Worm (Caenorhabditis elegans): ENCODE results near the gene cyp-33C12.
A peak's percentile ranks its signal among the peaks of the same experiment; 100 is the strongest.

cyp-33C12 gene

ce11 chrV:2216927-2217326 lies 12.7 kb upstream of the cyp-33C12 start:
- TF ChIP-seq unc-39 (tag; optimal IDR thresholded peaks at IDR 0.05) (no peak), elt-3 (tag; optimal IDR thresholded peaks at IDR 0.05) (no peak), nfya-1 (tag; optimal IDR thresholded peaks at IDR 0.05; ENCODE audit: insufficient read depth) (no peak), ceh-9 (tag; optimal IDR thresholded peaks at IDR 0.05) (no peak), ztf-11 (tag; optimal IDR thresholded peaks at IDR 0.05) (no peak), pha-4 (tag; optimal IDR thresholded peaks at IDR 0.05) (no peak), fos-1 (tag; optimal IDR thresholded peaks at IDR 0.05) (no peak), egl-5 (tag; optimal IDR thresholded peaks at IDR 0.05) (no peak), nhr-77 (tag; optimal IDR thresholded peaks at IDR 0.05) (no peak), elt-1 (tag; optimal IDR thresholded peaks at IDR 0.05) (no peak), lin-15B (tag; optimal IDR thresholded peaks at IDR 0.05) (no peak), ama-1 (optimal IDR thresholded peaks at IDR 0.05) (no peak)

ce11 chrV:2215352-2215751 lies 11.2 kb upstream of the cyp-33C12 start, which contains the start of gene nstp-8:
nstp-8 (plus strand) TSS chrV:2215652.
- TF ChIP-seq ztf-11 (tag; optimal IDR thresholded peaks at IDR 0.05): no peak
- no peak for TF ChIP-seq ztf-4 (tag; optimal IDR thresholded peaks at IDR 0.05)

- TF ChIP-seq ama-1 (optimal IDR thresholded peaks at IDR 0.05) (no peak), hmg-11 (tag; optimal IDR thresholded peaks at IDR 0.05) (peak; percentile 42), elt-2 (tag; optimal IDR thresholded peaks at IDR 0.05) (peak; percentile 27), pha-4 (tag; optimal IDR thresholded peaks at IDR 0.05) (peak; percentile 58), egl-27 (tag; optimal IDR thresholded peaks at IDR 0.05) (no peak), pqm-1 (tag; optimal IDR thresholded peaks at IDR 0.05) (peak; percentile 25)
Observed at ce11 chrV:2214428-2215038, 10.3 kb upstream of the cyp-33C12 start, which contains the start of gene nhr-184. nhr-184 (minus strand) TSS chrV:2214478.

- TF ChIP-seq pha-4 (tag; optimal IDR thresholded peaks at IDR 0.05) (peak; percentile 73), elt-2 (tag; optimal IDR thresholded peaks at IDR 0.05) (peak; percentile 38), tbx-2 (tag; optimal IDR thresholded peaks at IDR 0.05) (no peak), nhr-12 (tag; optimal IDR thresholded peaks at IDR 0.05) (no peak)
Observed at ce11 chrV:2211936-2212335, 7.7 kb upstream of the cyp-33C12 start, which contains the start of gene nhr-133. nhr-133 (minus strand) TSS chrV:2212118.

- TF ChIP-seq eor-1 (tag; optimal IDR thresholded peaks at IDR 0.05): no peak
- TF ChIP-seq aly-2 (tag; optimal IDR thresholded peaks at IDR 0.05): no peak
- TF ChIP-seq nhr-43 (tag; optimal IDR thresholded peaks at IDR 0.05; ENCODE audit: poor library complexity, severe bottlenecking): no peak
- peak; percentile 84 for TF ChIP-seq nfya-1 (tag; optimal IDR thresholded peaks at IDR 0.05; ENCODE audit: insufficient read depth)
Observed at ce11 chrV:2207527-2207926, 3.3 kb upstream of the cyp-33C12 start.

ce11 chrV:2206801-2207200 lies 2.6 kb upstream of the cyp-33C12 start, which contains the start of gene svh-11:
svh-11 (plus strand) TSS chrV:2207101.
- TF ChIP-seq fos-1 (tag; optimal IDR thresholded peaks at IDR 0.05): no peak
- no peak for TF ChIP-seq ceh-9 (tag; optimal IDR thresholded peaks at IDR 0.05)
- TF ChIP-seq nfya-1 (tag; optimal IDR thresholded peaks at IDR 0.05; ENCODE audit: insufficient read depth): no peak
- no peak for TF ChIP-seq ceh-82 (tag; optimal IDR thresholded peaks at IDR 0.05)
- TF ChIP-seq unc-62 (GFP tag; optimal IDR thresholded peaks at IDR 0.05): no peak
- TF ChIP-seq pqm-1 (tag; optimal IDR thresholded peaks at IDR 0.05): no peak
- TF ChIP-seq pha-4 (tag; optimal IDR thresholded peaks at IDR 0.05): no peak
- no peak for TF ChIP-seq nhr-77 (tag; optimal IDR thresholded peaks at IDR 0.05)
- TF ChIP-seq fkh-2 (tag; optimal IDR thresholded peaks at IDR 0.05): no peak
- no peak for TF ChIP-seq lin-39 (tag; optimal IDR thresholded peaks at IDR 0.05)
- no peak for TF ChIP-seq tbx-2 (tag; optimal IDR thresholded peaks at IDR 0.05)
- TF ChIP-seq R02D3.7 (tag; optimal IDR thresholded peaks at IDR 0.05): no peak
- no peak for TF ChIP-seq elt-1 (tag; optimal IDR thresholded peaks at IDR 0.05)
- TF ChIP-seq egl-5 (tag; optimal IDR thresholded peaks at IDR 0.05): no peak
- TF ChIP-seq snpc-4 (tag; optimal IDR thresholded peaks at IDR 0.05): no peak
- TF ChIP-seq unc-39 (tag; optimal IDR thresholded peaks at IDR 0.05): no peak
- no peak for TF ChIP-seq nhr-11 (tag; optimal IDR thresholded peaks at IDR 0.05)
- TF ChIP-seq ZK546.5 (tag; optimal IDR thresholded peaks at IDR 0.05): no peak
- TF ChIP-seq ztf-11 (tag; optimal IDR thresholded peaks at IDR 0.05): no peak
